Fruit fly (Drosophila melanogaster) whole organism, embryonic: ENCODE measurements around the gene CG18766.

Experiments used
- CG1602 ChIP-seq: fragments of 200-800 bp; sonication (Bioruptor generic); optimal IDR thresholded peaks from 3 replicates; lab custom pipeline; 2016; ENCODE audit warnings: missing biosample characterization, missing genetic modification characterization
- Camta ChIP-seq: fragments of 200-800 bp; sonication (Bioruptor generic); optimal IDR thresholded peaks from 2 replicates; lab custom pipeline; 2016; ENCODE audit warnings: missing biosample characterization, missing genetic modification characterization
- btn ChIP-seq: fragments of 200-800 bp; sonication (Bioruptor generic); optimal IDR thresholded peaks from 2 replicates; lab custom pipeline; 2016; ENCODE audit warnings: missing biosample characterization, missing genetic modification characterization

- TF ChIP-seq CG1602 (GFP tag; lab: Kevin White, UChicago), result no peak
- no peak for TF ChIP-seq Camta (GFP tag; lab: Kevin White, UChicago)
- TF ChIP-seq btn, result no peak
Measured at dm6 chr3R:27293065-27293464, 48.0 kb upstream of the CG18766 start.
